Worm (Caenorhabditis elegans) whole organism, young adult: Measurements from ENCODE around the gene ZC116.5.

Source experiments
- Y67H2A.10 ChIP-seq: fragments of 200-800 bp; sonication (Bioruptor generic); conservative IDR thresholded peaks from 2 replicates; pipeline ENCODE4 v1.3.6; 2022; ENCODE audit warnings: missing genetic modification reagents, missing genetic modification characterization, missing compliant biosample characterization
- aptf-3 ChIP-seq: fragments of 200-800 bp; sonication (Bioruptor generic); IDR thresholded peaks from 2 replicates; pipeline ENCODE4 v1.3.6; 2022; ENCODE audit warnings: missing genetic modification characterization, missing compliant biosample characterization
- ceh-27 ChIP-seq: fragments of 200-800 bp; sonication (Bioruptor generic); optimal IDR thresholded peaks from 2 replicates; lab custom pipeline; 2018; ENCODE audit warnings: mild to moderate bottlenecking, missing genetic modification characterization, moderate library complexity, missing compliant biosample characterization
- ceh-58 ChIP-seq: fragments of 200-800 bp; sonication (Bioruptor generic); IDR thresholded peaks from 2 replicates; pipeline ENCODE4 v1.3.6; 2022; ENCODE audit warnings: missing genetic modification characterization, missing compliant biosample characterization
- dpl-1 ChIP-seq: fragments of 150-350 bp; optimal IDR thresholded peaks from 2 replicates; lab custom pipeline; 2014; ENCODE audit warnings: missing biosample characterization, missing genetic modification reagents, missing genetic modification characterization
- gei-17 ChIP-seq: fragments of 200-800 bp; sonication (Bioruptor generic); optimal IDR thresholded peaks from 2 replicates; lab custom pipeline; 2018; ENCODE audit warnings: mild to moderate bottlenecking, missing genetic modification characterization, missing compliant biosample characterization
- lag-1 ChIP-seq: fragments of 200-800 bp; sonication (Bioruptor generic); IDR thresholded peaks from 2 replicates; pipeline ENCODE4 v1.3.6; 2022; ENCODE audit warnings: missing genetic modification reagents, missing genetic modification characterization, missing compliant biosample characterization
- lin-35 ChIP-seq, 3 experiments: fragments of 150-350 bp in 2 of 3; sonication (generic microtip) in 1 of 3; optimal IDR thresholded peaks; 2 replicates each; lab custom pipeline; 2014 to 2018; ENCODE audit warnings: missing biosample characterization in 3 of 3, missing genetic modification characterization in 3 of 3, missing genetic modification reagents in 3 of 3
- nhr-27 ChIP-seq: fragments of 200-800 bp; sonication (Bioruptor generic); optimal IDR thresholded peaks from 2 replicates; lab custom pipeline; 2018; ENCODE audit warnings: mild to moderate bottlenecking, missing genetic modification characterization, moderate library complexity, missing compliant biosample characterization
- snpc-1.3 ChIP-seq: sonication (generic microtip); optimal IDR thresholded peaks from 2 replicates; lab custom pipeline; 2017; ENCODE audit warnings: missing genetic modification characterization, mild to moderate bottlenecking, missing compliant biosample characterization, antibody characterized with exemption, moderate library complexity, missing genotype, missing genetic modification reagents; ENCODE audit not compliant: insufficient read depth
- unc-62 ChIP-seq: fragments of 150-350 bp; optimal IDR thresholded peaks from 2 replicates; lab custom pipeline; 2014; ENCODE audit warnings: missing biosample characterization, missing genetic modification reagents, missing genetic modification characterization
- ztf-28 ChIP-seq: fragments of 200-800 bp; sonication (Bioruptor generic); IDR thresholded peaks from 2 replicates; pipeline ENCODE4 v1.3.6; 2022; ENCODE audit warnings: missing genetic modification reagents, missing genetic modification characterization, missing compliant biosample characterization

- TF ChIP-seq gei-17 (GFP tag; lab: Kevin White, UChicago) (no peak), ztf-28 (no peak), lin-35 (GFP tag; optimal IDR thresholded peaks at IDR 0.05; lab: Kevin White, UChicago) (no peak), aptf-3 (GFP tag; lab: Robert Waterston, UW) (no peak), ceh-58 (no peak), dpl-1 (GFP tag; lab: Kevin White, UChicago) (no peak), snpc-1.3 (tag; lab: Kevin White, UChicago) (no peak), nhr-27 (no peak), ceh-27 (GFP tag; lab: Kevin White, UChicago) (no peak), Y67H2A.10 (GFP tag; lab: Robert Waterston, UW) (no peak), lag-1 (no peak), unc-62 (GFP tag; lab: Kevin White, UChicago) (no peak)
These were observed 32.9 kb downstream of the ZC116.5 start for ce11 chrV:12575846-12576245.
